Fruit fly (Drosophila melanogaster) whole organism, adult: ENCODE data around the gene CtsF.

ENCODE experiments used
- CG11617 ChIP-seq: fragments of 200-800 bp; sonication (Bioruptor generic); optimal IDR thresholded peaks from 2 replicates; lab custom pipeline; 2017; ENCODE audit warnings: mild to moderate bottlenecking, missing biosample characterization, missing genetic modification reagents, missing genetic modification characterization
- CG1620 ChIP-seq: fragments of 200-800 bp; sonication (Bioruptor generic); optimal IDR thresholded peaks from 2 replicates; lab custom pipeline; 2016; ENCODE audit warnings: missing biosample characterization, missing genetic modification characterization
- CG7045 ChIP-seq: fragments of 200-800 bp; sonication (Bioruptor generic); optimal IDR thresholded peaks from 2 replicates; lab custom pipeline; 2017; ENCODE audit warnings: missing biosample characterization, mild to moderate bottlenecking, missing genetic modification characterization
- Hr96 ChIP-seq: fragments of 200-800 bp; sonication (Bioruptor generic); optimal IDR thresholded peaks from 2 replicates; lab custom pipeline; 2016; ENCODE audit warnings: missing biosample characterization, missing genetic modification characterization
- toe ChIP-seq: fragments of 200-800 bp; sonication (Bioruptor generic); optimal IDR thresholded peaks from 2 replicates; lab custom pipeline; 2016; ENCODE audit warnings: missing biosample characterization, missing genetic modification characterization

DNA sequence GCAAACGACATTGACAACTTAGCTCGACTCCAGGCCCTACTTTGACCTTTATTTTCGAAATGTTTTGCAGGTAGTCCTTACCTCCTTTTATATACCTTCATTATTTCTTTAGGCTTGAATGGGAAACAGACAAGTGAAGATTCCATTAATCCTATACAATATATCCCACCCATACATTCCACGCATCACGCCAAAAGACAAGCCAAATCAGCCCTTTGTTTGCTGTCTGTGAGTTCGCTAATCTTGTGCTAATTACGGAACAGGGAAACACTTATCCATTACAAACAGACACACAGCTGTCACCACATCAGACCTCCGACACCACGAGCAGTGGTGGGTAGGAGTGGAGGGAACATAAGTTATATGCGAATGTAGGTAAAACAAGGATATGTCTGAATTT lies 10.8 kb downstream of the CtsF start, which contains the start of gene CG33293:
- TF ChIP-seq CG11617 (GFP tag; lab: Kevin White, UChicago) (no peak), toe (GFP tag; lab: Kevin White, UChicago) (no peak), Hr96 (no peak), CG1620 (GFP tag; lab: Kevin White, UChicago) (no peak), CG7045 (GFP tag; lab: Kevin White, UChicago) (no peak)
